Worm (Caenorhabditis elegans) whole organism, mixed stage, embryonic: Measurements from ENCODE around the gene Y75B8A.33.

Source experiments
- M03D4.4 ChIP-seq: sonication (generic microtip); optimal IDR thresholded peaks from 2 replicates; lab custom pipeline; 2017; ENCODE audit warnings: mild to moderate bottlenecking, missing genetic modification characterization, missing compliant biosample characterization
- bed-3 ChIP-seq: fragments of 200-800 bp; sonication (Bioruptor generic); optimal IDR thresholded peaks from 3 replicates; lab custom pipeline; 2018; ENCODE audit warnings: mild to moderate bottlenecking, missing genetic modification characterization, moderate library complexity, missing compliant biosample characterization
- blmp-1 ChIP-seq: fragments of 150-350 bp; optimal IDR thresholded peaks from 2 replicates; lab custom pipeline; 2014; ENCODE audit warnings: missing biosample characterization, missing genetic modification characterization
- ceh-39 ChIP-seq: fragments of 150-350 bp; optimal IDR thresholded peaks from 2 replicates; lab custom pipeline; 2014; ENCODE audit warnings: missing biosample characterization, missing genetic modification characterization
- ceh-43 ChIP-seq: fragments of 200-800 bp; sonication (Bioruptor generic); optimal IDR thresholded peaks from 2 replicates; lab custom pipeline; 2018; ENCODE audit warnings: mild to moderate bottlenecking, missing genetic modification characterization, moderate library complexity, missing compliant biosample characterization
- ceh-83 ChIP-seq: fragments of 200-800 bp; sonication (Bioruptor generic); optimal IDR thresholded peaks from 2 replicates; lab custom pipeline; 2018; ENCODE audit warnings: mild to moderate bottlenecking, missing genetic modification characterization, missing compliant biosample characterization
- ces-1 ChIP-seq: fragments of 150-350 bp; optimal IDR thresholded peaks from 2 replicates; lab custom pipeline; 2014; ENCODE audit warnings: missing biosample characterization, missing genetic modification reagents, missing genetic modification characterization
- cnd-1 ChIP-seq: fragments of 200-800 bp; sonication (Bioruptor generic); optimal IDR thresholded peaks from 2 replicates; lab custom pipeline; 2018; ENCODE audit warnings: mild to moderate bottlenecking, missing genetic modification characterization, missing compliant biosample characterization
- drap-1 ChIP-seq: fragments of 200-800 bp; sonication (Bioruptor generic); optimal IDR thresholded peaks from 3 replicates; lab custom pipeline; 2018; ENCODE audit warnings: mild to moderate bottlenecking, missing genetic modification characterization, missing compliant biosample characterization
- elt-1 ChIP-seq: sonication (generic microtip); optimal IDR thresholded peaks from 2 replicates; lab custom pipeline; 2017; ENCODE audit warnings: missing genetic modification characterization, mild to moderate bottlenecking, missing compliant biosample characterization, antibody characterized with exemption, moderate library complexity, borderline replicate concordance; ENCODE audit not compliant: insufficient read depth
- elt-3 ChIP-seq: fragments of 150-350 bp; optimal IDR thresholded peaks from 2 replicates; lab custom pipeline; 2014; ENCODE audit warnings: missing biosample characterization, missing genetic modification characterization
- flh-1 ChIP-seq: fragments of 200-800 bp; sonication (Bioruptor generic); optimal IDR thresholded peaks from 2 replicates; lab custom pipeline; 2018; ENCODE audit warnings: mild to moderate bottlenecking, missing genetic modification characterization, moderate library complexity, missing compliant biosample characterization
- hlh-1 ChIP-seq: fragments of 150-350 bp; optimal IDR thresholded peaks from 2 replicates; lab custom pipeline; 2014; ENCODE audit warnings: missing biosample characterization, missing genetic modification reagents, missing genetic modification characterization
- lin-13 ChIP-seq: fragments of 150-350 bp; optimal IDR thresholded peaks from 2 replicates; lab custom pipeline; 2014; ENCODE audit warnings: missing biosample characterization, missing genetic modification characterization
- lin-32 ChIP-seq: fragments of 200-800 bp; sonication (Bioruptor generic); optimal IDR thresholded peaks from 2 replicates; lab custom pipeline; 2018; ENCODE audit warnings: mild to moderate bottlenecking, missing genetic modification characterization, missing compliant biosample characterization
- lsy-2 ChIP-seq: fragments of 150-350 bp; optimal IDR thresholded peaks from 2 replicates; lab custom pipeline; 2014; ENCODE audit warnings: missing biosample characterization, missing genetic modification characterization
- mab-5 ChIP-seq: fragments of 150-350 bp; optimal IDR thresholded peaks from 2 replicates; lab custom pipeline; 2014; ENCODE audit warnings: missing biosample characterization, missing genetic modification characterization
- mep-1 ChIP-seq: fragments of 150-350 bp; optimal IDR thresholded peaks from 2 replicates; lab custom pipeline; 2017; ENCODE audit warnings: missing biosample characterization, missing genetic modification reagents, missing genetic modification characterization, inconsistent platforms
- mls-2 ChIP-seq: sonication (generic microtip); optimal IDR thresholded peaks from 2 replicates; lab custom pipeline; 2016; ENCODE audit warnings: mild to moderate bottlenecking, missing genetic modification characterization, moderate library complexity, missing compliant biosample characterization
- nhr-2 ChIP-seq: fragments of 150-350 bp; optimal IDR thresholded peaks from 2 replicates; lab custom pipeline; 2014; ENCODE audit warnings: missing biosample characterization, missing genetic modification characterization
- nhr-28 ChIP-seq: fragments of 150-350 bp; optimal IDR thresholded peaks from 2 replicates; lab custom pipeline; 2014; ENCODE audit warnings: missing biosample characterization, missing genetic modification characterization
- nhr-76 ChIP-seq: sonication (generic microtip); optimal IDR thresholded peaks from 2 replicates; lab custom pipeline; 2017; ENCODE audit warnings: missing biosample characterization, missing genetic modification characterization
- pha-4 ChIP-seq: fragments of 150-350 bp; optimal IDR thresholded peaks from 2 replicates; lab custom pipeline; 2018; ENCODE audit warnings: missing biosample characterization, missing genetic modification reagents, missing genetic modification characterization
- sem-2 ChIP-seq: fragments of 200-800 bp; sonication (Bioruptor generic); optimal IDR thresholded peaks from 2 replicates; lab custom pipeline; 2018; ENCODE audit warnings: mild to moderate bottlenecking, missing genetic modification characterization, missing compliant biosample characterization
- snpc-4 ChIP-seq: fragments of 150-350 bp; optimal IDR thresholded peaks from 2 replicates; lab custom pipeline; 2014; ENCODE audit warnings: missing biosample characterization, missing genetic modification characterization
- sptf-1 ChIP-seq: sonication (generic microtip); optimal IDR thresholded peaks from 2 replicates; lab custom pipeline; 2017; ENCODE audit warnings: mild to moderate bottlenecking, missing genetic modification characterization, moderate library complexity, missing compliant biosample characterization
- unc-120 ChIP-seq: sonication (generic microtip); optimal IDR thresholded peaks from 2 replicates; lab custom pipeline; 2017; ENCODE audit warnings: missing genetic modification characterization, missing compliant biosample characterization; ENCODE audit not compliant: poor library complexity, severe bottlenecking
- unc-39 ChIP-seq: fragments of 150-350 bp; optimal IDR thresholded peaks from 2 replicates; lab custom pipeline; 2014; ENCODE audit warnings: missing biosample characterization, missing genetic modification characterization
- unc-62 ChIP-seq: fragments of 150-350 bp; optimal IDR thresholded peaks from 2 replicates; lab custom pipeline; 2014; ENCODE audit warnings: missing biosample characterization, missing genetic modification reagents, missing genetic modification characterization
- zip-8 ChIP-seq: fragments of 150-350 bp; optimal IDR thresholded peaks from 2 replicates; lab custom pipeline; 2014; ENCODE audit warnings: missing biosample characterization, missing genetic modification characterization
- ztf-11 ChIP-seq: fragments of 150-350 bp; optimal IDR thresholded peaks from 2 replicates; lab custom pipeline; 2014; ENCODE audit warnings: missing biosample characterization, missing genetic modification characterization

The Y75B8A.33 gene

ce11 chrIII:12375614-12376013 is 8.4 kb upstream of the Y75B8A.33 start:
- no peak for TF ChIP-seq lin-32 (GFP tag; lab: Kevin White, UChicago)
- TF ChIP-seq mep-1 (tag; lab: Kevin White, UChicago): no peak
- TF ChIP-seq zip-8 (tag; lab: Kevin White, UChicago): no peak
- no peak for TF ChIP-seq sptf-1 (tag; lab: Kevin White, UChicago)
- TF ChIP-seq nhr-76: no peak
- TF ChIP-seq, all 35 proteins: peak for 0

ce11 chrIII:12373807-12374266 is 6.7 kb upstream of the Y75B8A.33 start, which contains the start of gene glrx-5:
Gene glrx-5 (minus strand): TSS chrIII:12373857.
- TF ChIP-seq M03D4.4 (tag; lab: Kevin White, UChicago): no peak
- no peak for TF ChIP-seq unc-120 (tag; lab: Kevin White, UChicago)
- no peak for TF ChIP-seq mep-1 (tag; lab: Kevin White, UChicago)
- TF ChIP-seq hlh-1 (tag; lab: Kevin White, UChicago): no peak
- TF ChIP-seq nhr-2: no peak
- TF ChIP-seq ceh-83: no peak
- TF ChIP-seq mls-2: no peak
- TF ChIP-seq, all 35 proteins: peak for 0

ce11 chrIII:12373306-12373705 is 6.1 kb upstream of the Y75B8A.33 start:
- TF ChIP-seq unc-62 (GFP tag; lab: Kevin White, UChicago) (no peak), blmp-1 (tag; lab: Kevin White, UChicago) (no peak), ceh-43 (GFP tag; lab: Kevin White, UChicago) (no peak), sptf-1 (tag; lab: Kevin White, UChicago) (no peak), unc-120 (tag; lab: Kevin White, UChicago) (no peak), elt-1 (tag; lab: Kevin White, UChicago) (no peak)
- TF ChIP-seq, all 35 proteins: peak for 0

- TF ChIP-seq lsy-2 (tag; lab: Kevin White, UChicago): no peak
- TF ChIP-seq nhr-28: no peak
- TF ChIP-seq drap-1 (GFP tag; lab: Kevin White, UChicago): no peak
- no peak for TF ChIP-seq snpc-4 (tag; lab: Kevin White, UChicago)
- TF ChIP-seq mls-2: no peak
- TF ChIP-seq blmp-1 (tag; lab: Kevin White, UChicago): no peak
- no peak for TF ChIP-seq sem-2 (GFP tag; lab: Kevin White, UChicago)
These were observed 5.2 kb upstream of the Y75B8A.33 start for ce11 chrIII:12372080-12373065.

- TF ChIP-seq ces-1 (peak; percentile 40), hlh-1 (tag; lab: Kevin White, UChicago) (peak; percentile 94), sptf-1 (tag; lab: Kevin White, UChicago) (peak; percentile 4), lin-13 (tag; lab: Kevin White, UChicago) (peak; percentile 60), nhr-2 (peak; percentile 3), elt-3 (tag; lab: Kevin White, UChicago) (no peak), snpc-4 (tag; lab: Kevin White, UChicago) (no peak), pha-4 (tag; lab: Kevin White, UChicago) (peak; percentile 30), mep-1 (tag; lab: Kevin White, UChicago) (peak; percentile 26), lsy-2 (tag; lab: Kevin White, UChicago) (peak; percentile 44), ztf-11 (tag; lab: Kevin White, UChicago) (no peak)
These were observed 2.9 kb upstream of the Y75B8A.33 start, which contains the start of gene rpt-6 for ce11 chrIII:12370011-12370506. Gene rpt-6 (plus strand): TSS chrIII:12370456.

ce11 chrIII:12369476-12369875 is 2.3 kb upstream of the Y75B8A.33 start:
- TF ChIP-seq mab-5 (tag; lab: Kevin White, UChicago): no peak
- peak; percentile 37 for TF ChIP-seq ces-1
- no peak for TF ChIP-seq ztf-11 (tag; lab: Kevin White, UChicago)
- no peak for TF ChIP-seq nhr-2
- TF ChIP-seq snpc-4 (tag; lab: Kevin White, UChicago): no peak
- no peak for TF ChIP-seq unc-39 (tag; lab: Kevin White, UChicago)
- TF ChIP-seq hlh-1 (tag; lab: Kevin White, UChicago): peak; percentile 100
- TF ChIP-seq lin-13 (tag; lab: Kevin White, UChicago): peak; percentile 43
- TF ChIP-seq unc-62 (GFP tag; lab: Kevin White, UChicago): no peak
- TF ChIP-seq ceh-39 (tag; lab: Kevin White, UChicago): no peak
- TF ChIP-seq elt-3 (tag; lab: Kevin White, UChicago): no peak
- no peak for TF ChIP-seq cnd-1 (tag; lab: Kevin White, UChicago)
- no peak for TF ChIP-seq M03D4.4 (tag; lab: Kevin White, UChicago)
- TF ChIP-seq flh-1 (GFP tag; lab: Kevin White, UChicago): no peak
- no peak for TF ChIP-seq elt-1 (tag; lab: Kevin White, UChicago)
- no peak for TF ChIP-seq bed-3 (GFP tag; lab: Kevin White, UChicago)
- TF ChIP-seq nhr-76: no peak
- no peak for TF ChIP-seq pha-4 (tag; lab: Kevin White, UChicago)
- no peak for TF ChIP-seq zip-8 (tag; lab: Kevin White, UChicago)
- no peak for TF ChIP-seq mep-1 (tag; lab: Kevin White, UChicago)
